Fruit fly (Drosophila melanogaster) whole organism, embryonic: ENCODE data around the gene Doc2.

Source experiments
- Awh ChIP-seq: fragments of 200-800 bp; sonication (Bioruptor generic); IDR thresholded peaks from 2 replicates; pipeline ENCODE4, ENCODE4 v1.3.6; 2022; ENCODE audit warnings: missing biosample characterization, missing genetic modification characterization
- CG10543 ChIP-seq: fragments of 200-800 bp; sonication (Bioruptor generic); optimal IDR thresholded peaks from 3 replicates; lab custom pipeline; 2017; ENCODE audit warnings: missing biosample characterization, mild to moderate bottlenecking, missing genetic modification characterization, moderate library complexity
- CG12769 ChIP-seq: fragments of 200-800 bp; sonication (Bioruptor generic); optimal IDR thresholded peaks from 2 replicates; lab custom pipeline; 2019; ENCODE audit warnings: missing biosample characterization, mild to moderate bottlenecking, missing genetic modification characterization, moderate library complexity
- CG13894 ChIP-seq: fragments of 200-800 bp; sonication (Bioruptor generic); optimal IDR thresholded peaks from 3 replicates; lab custom pipeline; 2018; ENCODE audit warnings: missing biosample characterization, mild to moderate bottlenecking, missing genetic modification characterization, moderate library complexity
- CG14441 ChIP-seq: fragments of 200-800 bp; sonication (Bioruptor generic); IDR thresholded peaks from 2 replicates; pipeline ENCODE4 v1.3.6; 2022; ENCODE audit warnings: missing biosample characterization, missing genetic modification characterization
- CG14860 ChIP-seq: fragments of 200-800 bp; sonication (Bioruptor generic); IDR thresholded peaks from 3 replicates; pipeline ENCODE4 v1.3.6; 2022; ENCODE audit warnings: missing biosample characterization, missing genetic modification characterization; ENCODE audit not compliant: partially characterized antibody
- CG17385 ChIP-seq: fragments of 200-800 bp; sonication (Bioruptor generic); optimal IDR thresholded peaks from 3 replicates; lab custom pipeline; 2018; ENCODE audit warnings: missing biosample characterization, mild to moderate bottlenecking, missing genetic modification characterization
- CG2120 ChIP-seq: fragments of 200-800 bp; sonication (Bioruptor generic); optimal IDR thresholded peaks from 3 replicates; lab custom pipeline; 2016; ENCODE audit warnings: missing biosample characterization, missing genetic modification characterization
- CG2889 ChIP-seq: fragments of 200-800 bp; sonication (Bioruptor generic); IDR thresholded peaks from 3 replicates; pipeline ENCODE4 v1.3.6; 2022; ENCODE audit warnings: missing biosample characterization, missing genetic modification characterization
- CG30431 ChIP-seq: fragments of 200-800 bp; sonication (Bioruptor generic); optimal IDR thresholded peaks from 2 replicates; lab custom pipeline; 2017; ENCODE audit warnings: missing biosample characterization, missing genetic modification characterization
- CG31224 ChIP-seq: fragments of 200-800 bp; sonication (Bioruptor generic); IDR thresholded peaks from 2 replicates; pipeline ENCODE4 v1.3.6; 2022; ENCODE audit warnings: missing biosample characterization, missing genetic modification characterization
- CG34376 ChIP-seq: fragments of 200-800 bp; sonication (Bioruptor generic); optimal IDR thresholded peaks from 2 replicates; lab custom pipeline; 2018; ENCODE audit warnings: missing biosample characterization, mild to moderate bottlenecking, missing genetic modification characterization
- CG3847 ChIP-seq: fragments of 200-800 bp; sonication (Bioruptor generic); IDR thresholded peaks from 2 replicates; pipeline ENCODE4 v1.3.6; 2022; ENCODE audit warnings: missing biosample characterization, missing genetic modification characterization
- CG4617 ChIP-seq: fragments of 200-800 bp; sonication (Bioruptor generic); optimal IDR thresholded peaks from 3 replicates; lab custom pipeline; 2016; ENCODE audit warnings: missing biosample characterization, missing genetic modification characterization, borderline replicate concordance
- CG6272 ChIP-seq: fragments of 200-800 bp; sonication (Bioruptor generic); IDR thresholded peaks from 2 replicates; pipeline ENCODE4 v1.3.6; 2022; ENCODE audit warnings: missing biosample characterization, missing genetic modification characterization
- CG6654 ChIP-seq: fragments of 200-800 bp; sonication (Bioruptor generic); optimal IDR thresholded peaks from 2 replicates; lab custom pipeline; 2017; ENCODE audit warnings: missing biosample characterization, mild to moderate bottlenecking, missing genetic modification characterization
- CG6791 ChIP-seq: fragments of 200-800 bp; sonication (Bioruptor generic); IDR thresholded peaks from 3 replicates; pipeline ENCODE4 v1.3.6; 2022; ENCODE audit warnings: missing biosample characterization, missing genetic modification characterization; ENCODE audit not compliant: partially characterized antibody
- CG6813 ChIP-seq: fragments of 200-800 bp; sonication (Bioruptor generic); optimal IDR thresholded peaks from 2 replicates; lab custom pipeline; 2017; ENCODE audit warnings: missing biosample characterization, missing genetic modification characterization, mild to moderate bottlenecking, moderate library complexity, missing genetic modification reagents
- CG7556 ChIP-seq: fragments of 200-800 bp; sonication (Bioruptor generic); optimal IDR thresholded peaks from 2 replicates; lab custom pipeline; 2017; ENCODE audit warnings: missing biosample characterization, mild to moderate bottlenecking, missing genetic modification characterization
- CG8089 ChIP-seq: fragments of 200-800 bp; sonication (Bioruptor generic); optimal IDR thresholded peaks from 3 replicates; lab custom pipeline; 2016; ENCODE audit warnings: missing biosample characterization, missing genetic modification characterization
- CkIIα-i1 ChIP-seq: fragments of 200-800 bp; sonication (Bioruptor generic); IDR thresholded peaks from 2 replicates; pipeline ENCODE4 v1.3.6; 2022; ENCODE audit warnings: missing biosample characterization, missing genetic modification characterization
- Doc2 ChIP-seq: fragments of 200-800 bp; sonication (Bioruptor generic); IDR thresholded peaks from 2 replicates; pipeline ENCODE4 v1.3.6; 2022; ENCODE audit warnings: missing biosample characterization, missing genetic modification characterization
- Drgx ChIP-seq: fragments of 200-800 bp; sonication (Bioruptor generic); IDR thresholded peaks from 2 replicates; pipeline ENCODE4 v1.3.6; 2022; ENCODE audit warnings: missing biosample characterization, missing genetic modification characterization
- H2.0 ChIP-seq: fragments of 200-800 bp; sonication (Bioruptor generic); IDR thresholded peaks from 2 replicates; pipeline ENCODE4 v1.3.6; 2022; ENCODE audit warnings: missing biosample characterization, missing genetic modification characterization
- MBD-R2 ChIP-seq: fragments of 200-800 bp; sonication (Bioruptor generic); IDR thresholded peaks from 2 replicates; pipeline ENCODE4 v1.3.6; 2022; ENCODE audit warnings: missing biosample characterization, missing genetic modification characterization
- Optix ChIP-seq: fragments of 200-800 bp; sonication (Bioruptor generic); IDR thresholded peaks from 3 replicates; pipeline ENCODE4 v1.3.6; 2022; ENCODE audit warnings: missing biosample characterization, missing genetic modification characterization
- Pdp1 ChIP-seq, 2 experiments: fragments of 200-800 bp; sonication (Bioruptor generic); optimal IDR thresholded peaks; 3 replicates each; lab custom pipeline; 2016; ENCODE audit warnings: missing biosample characterization in 2 of 2, missing genetic modification characterization in 2 of 2, mild to moderate bottlenecking in 1 of 2, moderate library complexity in 1 of 2
- Ptx1 ChIP-seq: fragments of 200-800 bp; sonication (Bioruptor generic); IDR thresholded peaks from 2 replicates; pipeline ENCODE4 v1.3.6; 2022; ENCODE audit warnings: missing biosample characterization, missing genetic modification characterization
- Ssrp ChIP-seq: fragments of 200-800 bp; sonication (Bioruptor generic); optimal IDR thresholded peaks from 2 replicates; lab custom pipeline; 2018; ENCODE audit warnings: missing biosample characterization, mild to moderate bottlenecking, missing genetic modification characterization, moderate library complexity
- al ChIP-seq: fragments of 200-800 bp; sonication (Bioruptor generic); IDR thresholded peaks from 2 replicates; pipeline ENCODE4 v1.3.6; 2022; ENCODE audit warnings: missing biosample characterization, missing genetic modification characterization
- ap ChIP-seq: fragments of 200-800 bp; sonication (Bioruptor generic); IDR thresholded peaks from 2 replicates; pipeline ENCODE4 v1.3.6; 2022; ENCODE audit warnings: missing biosample characterization, missing genetic modification characterization
- caup ChIP-seq: fragments of 200-800 bp; sonication (Bioruptor generic); optimal IDR thresholded peaks from 3 replicates; lab custom pipeline; 2017; ENCODE audit warnings: missing biosample characterization, mild to moderate bottlenecking, missing genetic modification characterization, moderate library complexity; ENCODE audit not compliant: severe bottlenecking
- chinmo ChIP-seq: fragments of 200-800 bp; sonication (Bioruptor generic); IDR thresholded peaks from 4 replicates; pipeline ENCODE4 v1.3.6; 2022; ENCODE audit warnings: missing biosample characterization, missing genetic modification characterization; ENCODE audit not compliant: partially characterized antibody
- chm ChIP-seq: fragments of 200-800 bp; sonication (Bioruptor generic); IDR thresholded peaks from 2 replicates; pipeline ENCODE4 v1.3.6; 2022; ENCODE audit warnings: missing biosample characterization, missing genetic modification characterization
- ems ChIP-seq: fragments of 200-800 bp; sonication (Bioruptor generic); optimal IDR thresholded peaks from 3 replicates; lab custom pipeline; 2016; ENCODE audit warnings: missing biosample characterization, missing genetic modification characterization
- eve ChIP-seq, 2 experiments: fragments of >200 bp; optimal IDR thresholded peaks; 2 replicates each; lab custom pipeline; 2017; ENCODE audit warnings: missing biosample characterization in 2 of 2, missing genetic modification characterization in 2 of 2
- fru ChIP-seq: fragments of >200 bp; optimal IDR thresholded peaks from 2 replicates; lab custom pipeline; 2017
- ham ChIP-seq: fragments of 200-800 bp; sonication (Bioruptor generic); IDR thresholded peaks from 2 replicates; pipeline ENCODE4 v1.3.6; 2022; ENCODE audit warnings: missing biosample characterization, missing genetic modification characterization
- kah ChIP-seq: fragments of 200-800 bp; sonication (Bioruptor generic); optimal IDR thresholded peaks from 2 replicates; lab custom pipeline; 2018; ENCODE audit warnings: missing biosample characterization, mild to moderate bottlenecking, missing genetic modification characterization
- knrl ChIP-seq: fragments of 200-800 bp; sonication (Bioruptor generic); IDR thresholded peaks from 3 replicates; pipeline ENCODE4 v1.3.6; 2022; ENCODE audit warnings: missing biosample characterization, missing genetic modification characterization; ENCODE audit not compliant: partially characterized antibody
- luna ChIP-seq: fragments of 200-800 bp; sonication (Bioruptor generic); optimal IDR thresholded peaks from 2 replicates; lab custom pipeline; 2016; ENCODE audit warnings: missing biosample characterization, missing genetic modification characterization
- nau ChIP-seq: fragments of 200-800 bp; sonication (Bioruptor generic); optimal IDR thresholded peaks from 3 replicates; lab custom pipeline; 2017; ENCODE audit warnings: missing biosample characterization, mild to moderate bottlenecking, missing genetic modification characterization, missing genetic modification reagents
- oc ChIP-seq: fragments of 200-800 bp; sonication (Bioruptor generic); optimal IDR thresholded peaks from 2 replicates; lab custom pipeline; 2018; ENCODE audit warnings: missing biosample characterization, mild to moderate bottlenecking, missing genetic modification characterization, moderate library complexity
- peb ChIP-seq: fragments of 200-800 bp; sonication (Bioruptor generic); IDR thresholded peaks from 2 replicates; pipeline ENCODE4 v1.3.6; 2022; ENCODE audit warnings: missing biosample characterization, missing genetic modification characterization
- sd ChIP-seq: fragments of 200-800 bp; sonication (Bioruptor generic); optimal IDR thresholded peaks from 3 replicates; lab custom pipeline; 2018; ENCODE audit warnings: missing biosample characterization, mild to moderate bottlenecking, missing genetic modification characterization, moderate library complexity
- slp2 ChIP-seq: fragments of 200-800 bp; sonication (Bioruptor generic); optimal IDR thresholded peaks from 2 replicates; lab custom pipeline; 2016; ENCODE audit warnings: missing biosample characterization, missing genetic modification characterization
- ssp ChIP-seq: fragments of 200-800 bp; sonication (Bioruptor generic); IDR thresholded peaks from 2 replicates; pipeline ENCODE4 v1.3.6; 2022; ENCODE audit warnings: missing biosample characterization, missing genetic modification characterization
- tap ChIP-seq: fragments of 200-800 bp; optimal IDR thresholded peaks from 3 replicates; lab custom pipeline; 2019; ENCODE audit warnings: missing biosample characterization, mild to moderate bottlenecking, missing genetic modification characterization, moderate library complexity
- trh ChIP-seq: fragments of 200-800 bp; sonication (Bioruptor generic); optimal IDR thresholded peaks from 2 replicates; lab custom pipeline; 2016; ENCODE audit warnings: missing biosample characterization, missing genetic modification characterization
- vvl ChIP-seq: fragments of 200-800 bp; sonication (Bioruptor generic); IDR thresholded peaks from 2 replicates; pipeline ENCODE4 v1.3.6; 2022; ENCODE audit warnings: missing biosample characterization, missing genetic modification characterization
- z ChIP-seq: fragments of 200-800 bp; sonication (Bioruptor generic); IDR thresholded peaks from 3 replicates; pipeline ENCODE4 v1.3.6; 2022; ENCODE audit warnings: missing biosample characterization, missing genetic modification characterization

Doc2 gene

dm6 chr3L:9027122-9027696, 8.2 kb upstream of the Doc2 start:
- TF ChIP-seq slp2 (no peak), Drgx (GFP tag; lab: Robert Waterston, UW) (no peak), ham (GFP tag; lab: Robert Waterston, UW) (no peak), CG6654 (GFP tag; lab: Kevin White, UChicago) (no peak), chinmo (GFP tag; lab: Robert Waterston, UW) (0 out of 4 replicates have a peak, but pooled peaks have one; percentile 37), tap (no peak), CG34376 (GFP tag; lab: Kevin White, UChicago) (no peak), caup (GFP tag; lab: Kevin White, UChicago) (no peak), Doc2 (no peak), nau (no peak), CG14860 (no peak), CG31224 (GFP tag; lab: Robert Waterston, UW) (no peak), Awh (peak; percentile 69), CG2120 (GFP tag; lab: Kevin White, UChicago) (no peak), CG7556 (GFP tag; lab: Kevin White, UChicago) (no peak), luna (no peak), fru (lab: Kevin White, UChicago) (no peak), z (0 out of 3 replicates have a peak, but pooled peaks have one; percentile 31), CG2889 (GFP tag; lab: Robert Waterston, UW) (no peak), peb (GFP tag; lab: Robert Waterston, UW) (no peak), CG8089 (GFP tag; lab: Kevin White, UChicago) (no peak), ssp (GFP tag; lab: Robert Waterston, UW) (no peak), trh (GFP tag; lab: Kevin White, UChicago) (no peak), CG6813 (no peak), CG14441 (GFP tag; lab: Robert Waterston, UW) (no peak), CG17385 (GFP tag; lab: Kevin White, UChicago) (no peak), knrl (GFP tag; lab: Robert Waterston, UW) (no peak), CG13894 (peak; percentile 97), CG4617 (GFP tag; lab: Kevin White, UChicago) (no peak), ems (GFP tag; lab: Kevin White, UChicago) (no peak), H2.0 (GFP tag; lab: Robert Waterston, UW) (no peak), Optix (GFP tag; lab: Robert Waterston, UW) (no peak), sd (tag; lab: Kevin White, UChicago) (peak; percentile 70), chm (no peak), eve (GFP tag; optimal IDR thresholded peaks at IDR 0.05; lab: Kevin White, UChicago) (no peak), CG12769 (peak; percentile 2), CG10543 (GFP tag; lab: Kevin White, UChicago) (peak; percentile 28), CkIIα-i1 (GFP tag; lab: Robert Waterston, UW) (no peak), kah (GFP tag; lab: Kevin White, UChicago) (no peak), CG3847 (GFP tag; lab: Robert Waterston, UW) (no peak), CG6272 (GFP tag; lab: Robert Waterston, UW) (no peak), CG6791 (GFP tag; lab: Robert Waterston, UW) (no peak), ap (GFP tag; lab: Robert Waterston, UW) (no peak), CG30431 (GFP tag; lab: Kevin White, UChicago) (no peak), Pdp1 (GFP tag; optimal IDR thresholded peaks at IDR 0.05; lab: Kevin White, UChicago) (no peak), MBD-R2 (GFP tag; lab: Robert Waterston, UW) (no peak), al (GFP tag; lab: Robert Waterston, UW) (no peak), Ssrp (tag; lab: Kevin White, UChicago) (no peak), oc (no peak), Ptx1 (GFP tag; lab: Robert Waterston, UW) (no peak), vvl (GFP tag; lab: Robert Waterston, UW) (peak; percentile 84)
